Fruit fly (Drosophila melanogaster): ENCODE results near the gene Cyp4d8.
A peak's percentile ranks its signal among the peaks of the same experiment; 100 is the strongest.

The Cyp4d8 gene

dm6 chr3L:7521847-7522246 lies 25.9 kb upstream of the Cyp4d8 start (continued):
- TF ChIP-seq BEAF-32 (GFP tag; optimal IDR thresholded peaks at IDR 0.05) (no peak), eyg (GFP tag; optimal IDR thresholded peaks at IDR 0.05) (no peak), Stat92E (GFP tag; optimal IDR thresholded peaks at IDR 0.05) (no peak), cad (GFP tag; optimal IDR thresholded peaks at IDR 0.05) (no peak), aop (GFP tag; IDR thresholded peaks at IDR 0.05) (no peak), CG17328 (GFP tag; IDR thresholded peaks at IDR 0.05) (peak; percentile 64), CG2712 (tag; optimal IDR thresholded peaks at IDR 0.05) (peak; percentile 39), yki (optimal IDR thresholded peaks at IDR 0.05) (no peak), z (GFP tag; IDR thresholded peaks at IDR 0.05) (no peak), CG2875 (GFP tag; optimal IDR thresholded peaks at IDR 0.05) (peak; percentile 21), CG18599 (GFP tag; optimal IDR thresholded peaks at IDR 0.05) (no peak), pita (GFP tag; optimal IDR thresholded peaks at IDR 0.05) (no peak), CG4854 (GFP tag; optimal IDR thresholded peaks at IDR 0.05) (no peak), E2f1 (GFP tag; IDR thresholded peaks at IDR 0.05) (peak; percentile 28; the same call in 1 of the 2 replicates), CG15514 (GFP tag; optimal IDR thresholded peaks at IDR 0.05) (no peak), gfzf (GFP tag; optimal IDR thresholded peaks at IDR 0.05) (no peak), Tbp (GFP tag; optimal IDR thresholded peaks at IDR 0.05) (no peak), CG8478 (optimal IDR thresholded peaks at IDR 0.05) (no peak), dmrt11E (tag; optimal IDR thresholded peaks at IDR 0.05) (peak; percentile 52), C15 (GFP tag; IDR thresholded peaks at IDR 0.05) (no peak), CG9932 (GFP tag; IDR thresholded peaks at IDR 0.05) (no peak), Adf1 (GFP tag; IDR thresholded peaks at IDR 0.05) (no peak), gcm (GFP tag; optimal IDR thresholded peaks at IDR 0.05) (no peak), run (tag; optimal IDR thresholded peaks at IDR 0.05) (no peak), jigr1 (GFP tag; IDR thresholded peaks at IDR 0.05) (no peak), Nf-YA (GFP tag; IDR thresholded peaks at IDR 0.05) (no peak), sr (GFP tag; IDR thresholded peaks at IDR 0.05) (no peak), Xbp1 (GFP tag; optimal IDR thresholded peaks at IDR 0.05) (peak; percentile 23), CG10147 (GFP tag; optimal IDR thresholded peaks at IDR 0.05) (no peak), CG16815 (GFP tag; optimal IDR thresholded peaks at IDR 0.05) (no peak), CG11398 (GFP tag; optimal IDR thresholded peaks at IDR 0.05) (no peak), ken (GFP tag; IDR thresholded peaks at IDR 0.05) (no peak), so (GFP tag; IDR thresholded peaks at IDR 0.05) (no peak), ab (GFP tag; optimal IDR thresholded peaks at IDR 0.05) (no peak), CG4617 (GFP tag; optimal IDR thresholded peaks at IDR 0.05; ENCODE audit: borderline replicate concordance) (no peak), danr (GFP tag; IDR thresholded peaks at IDR 0.05) (no peak), chinmo (GFP tag; IDR thresholded peaks at IDR 0.05; ENCODE audit: partially characterized antibody) (no peak), CG7357 (GFP tag; IDR thresholded peaks at IDR 0.05) (no peak), grn (GFP tag; optimal IDR thresholded peaks at IDR 0.05) (no peak), CG8388 (GFP tag; optimal IDR thresholded peaks at IDR 0.05) (peak; percentile 32), PHDP (tag; optimal IDR thresholded peaks at IDR 0.05) (no peak), Spps (tag; optimal IDR thresholded peaks at IDR 0.05) (peak; percentile 11), wek (GFP tag; optimal IDR thresholded peaks at IDR 0.05) (no peak), CG4730 (GFP tag; IDR thresholded peaks at IDR 0.05) (0 out of 2 replicates have a peak, but pooled peaks have one; percentile 17), gem (tag; optimal IDR thresholded peaks at IDR 0.05) (no peak), E2f2 (GFP tag; IDR thresholded peaks at IDR 0.05) (0 out of 2 replicates have a peak, but pooled peaks have one; percentile 8), CG11504 (tag; optimal IDR thresholded peaks at IDR 0.05) (peak; percentile 57), gt (GFP tag; IDR thresholded peaks at IDR 0.05) (no peak), gcm2 (GFP tag; optimal IDR thresholded peaks at IDR 0.05) (no peak), Hr3 (GFP tag; optimal IDR thresholded peaks at IDR 0.05) (no peak), CG10321 (GFP tag; IDR thresholded peaks at IDR 0.05) (no peak), MTF-1 (GFP tag; optimal IDR thresholded peaks at IDR 0.05; ENCODE audit: borderline replicate concordance) (no peak), psq (GFP tag; optimal IDR thresholded peaks at IDR 0.05) (no peak)
